Fruit fly (Drosophila melanogaster) Kc167 (cell line): ENCODE results near the gene Tim8.

Experiments used
- h ChIP-seq: fragments of >200 bp; optimal IDR thresholded peaks from 3 replicates; lab custom pipeline; 2018; ENCODE audit warnings: missing external identifiers
- insv ChIP-seq: fragments of >200 bp; optimal IDR thresholded peaks from 3 replicates; lab custom pipeline; 2018; ENCODE audit warnings: missing external identifiers
- psq ChIP-seq: fragments of >200 bp; optimal IDR thresholded peaks from 2 replicates; lab custom pipeline; 2017; ENCODE audit warnings: missing external identifiers
- ttk ChIP-seq: sonication (Bioruptor generic); optimal IDR thresholded peaks from 2 replicates; lab custom pipeline; 2017; ENCODE audit warnings: missing external identifiers

DNA sequence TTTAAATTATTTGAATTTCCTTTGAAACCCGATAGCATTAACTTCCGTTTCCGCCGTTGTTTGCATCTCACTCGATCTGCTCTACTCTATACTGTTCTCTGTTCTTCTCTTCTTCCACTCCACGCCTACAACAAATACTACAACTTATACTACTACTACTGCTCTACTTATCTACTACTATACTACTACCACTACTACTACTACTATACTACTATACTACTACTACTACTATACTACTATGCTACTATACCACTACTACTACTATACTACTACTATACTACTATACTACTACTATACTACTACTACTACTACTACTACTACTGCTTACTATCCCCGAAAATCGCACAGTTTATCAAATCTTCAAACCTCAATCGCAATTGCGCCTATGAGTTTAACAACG, 14.3 kb downstream of the Tim8 start:
- TF ChIP-seq insv: no peak
- no peak for TF ChIP-seq ttk (lab: Kevin White, UChicago)
- TF ChIP-seq psq (lab: Kevin White, UChicago): no peak
- TF ChIP-seq h (lab: Kevin White, UChicago): no peak
